Worm (Caenorhabditis elegans) whole organism, L2 larva: ENCODE measurements around the gene str-190.

ENCODE experiments used
- C34F6.9 ChIP-seq: fragments of 150-350 bp; optimal IDR thresholded peaks from 2 replicates; lab custom pipeline; 2014; ENCODE audit warnings: missing biosample characterization, missing genetic modification characterization
- F13H6.1 ChIP-seq: sonication (generic microtip); optimal IDR thresholded peaks from 2 replicates; lab custom pipeline; 2016; ENCODE audit warnings: missing genetic modification characterization, missing compliant biosample characterization
- R02D3.7 ChIP-seq: fragments of 150-350 bp; optimal IDR thresholded peaks from 2 replicates; lab custom pipeline; 2014; ENCODE audit warnings: missing biosample characterization, missing genetic modification characterization
- aly-2 ChIP-seq: fragments of 150-350 bp; optimal IDR thresholded peaks from 2 replicates; lab custom pipeline; 2014; ENCODE audit warnings: missing biosample characterization, missing genetic modification characterization
- ama-1 ChIP-seq: fragments of 150-350 bp; optimal IDR thresholded peaks from 2 replicates; lab custom pipeline; 2018; ENCODE audit warnings: inconsistent platforms
- blmp-1 ChIP-seq: sonication (generic microtip); optimal IDR thresholded peaks from 2 replicates; lab custom pipeline; 2017; ENCODE audit warnings: missing genetic modification characterization, mild to moderate bottlenecking, missing compliant biosample characterization, antibody characterized with exemption, moderate library complexity; ENCODE audit not compliant: insufficient read depth
- ceh-16 ChIP-seq: fragments of 150-350 bp; optimal IDR thresholded peaks from 2 replicates; lab custom pipeline; 2014; ENCODE audit warnings: missing biosample characterization, missing genetic modification characterization
- ceh-82 ChIP-seq: fragments of 150-350 bp; optimal IDR thresholded peaks from 2 replicates; lab custom pipeline; 2014; ENCODE audit warnings: missing biosample characterization, missing genetic modification characterization
- crh-2 ChIP-seq: sonication (generic microtip); optimal IDR thresholded peaks from 2 replicates; lab custom pipeline; 2017; ENCODE audit warnings: missing biosample characterization, missing genetic modification characterization
- dmd-4 ChIP-seq: sonication (generic microtip); optimal IDR thresholded peaks from 2 replicates; lab custom pipeline; 2017; ENCODE audit warnings: missing biosample characterization, missing genetic modification characterization
- elt-1 ChIP-seq: fragments of 150-350 bp; optimal IDR thresholded peaks from 2 replicates; lab custom pipeline; 2014; ENCODE audit warnings: missing biosample characterization, missing genetic modification characterization
- fos-1 ChIP-seq: fragments of 150-350 bp; optimal IDR thresholded peaks from 2 replicates; lab custom pipeline; 2014; ENCODE audit warnings: missing biosample characterization, missing genetic modification characterization
- gmeb-1 ChIP-seq: fragments of 150-350 bp; optimal IDR thresholded peaks from 2 replicates; lab custom pipeline; 2014; ENCODE audit warnings: missing biosample characterization, missing genetic modification characterization
- lin-11 ChIP-seq: fragments of 150-350 bp; sonication (generic microtip); optimal IDR thresholded peaks from 2 replicates; lab custom pipeline; 2014; ENCODE audit warnings: missing biosample characterization, missing genetic modification characterization, inconsistent platforms, mixed read lengths
- lin-13 ChIP-seq: fragments of 150-350 bp; optimal IDR thresholded peaks from 2 replicates; lab custom pipeline; 2014; ENCODE audit warnings: missing biosample characterization, missing genetic modification reagents, missing genetic modification characterization
- lin-39 ChIP-seq: fragments of 150-350 bp; optimal IDR thresholded peaks from 2 replicates; lab custom pipeline; 2014; ENCODE audit warnings: missing biosample characterization, missing genetic modification reagents, missing genetic modification characterization
- lsy-2 ChIP-seq, 2 experiments: fragments of 150-350 bp in 1 of 2; sonication (generic microtip) in 1 of 2; optimal IDR thresholded peaks; 2 replicates each; lab custom pipeline; 2014 to 2017; ENCODE audit warnings: missing biosample characterization in 2 of 2, missing genetic modification characterization in 2 of 2
- mab-5 ChIP-seq: fragments of 150-350 bp; optimal IDR thresholded peaks from 2 replicates; lab custom pipeline; 2014; ENCODE audit warnings: missing biosample characterization, missing genetic modification characterization
- mbf-1 ChIP-seq: sonication (generic microtip); optimal IDR thresholded peaks from 2 replicates; lab custom pipeline; 2017; ENCODE audit warnings: missing biosample characterization, missing genetic modification characterization
- mdl-1 ChIP-seq, 2 experiments: fragments of 150-350 bp in 1 of 2; sonication (generic microtip) in 1 of 2; optimal IDR thresholded peaks; 2 replicates each; lab custom pipeline; 2017; ENCODE audit warnings: missing biosample characterization in 2 of 2, missing genetic modification characterization in 2 of 2
- nhr-10 ChIP-seq: sonication (generic microtip); optimal IDR thresholded peaks from 2 replicates; lab custom pipeline; 2017; ENCODE audit warnings: missing biosample characterization, missing genetic modification characterization
- nhr-129 ChIP-seq: fragments of 150-350 bp; optimal IDR thresholded peaks from 2 replicates; lab custom pipeline; 2014; ENCODE audit warnings: missing biosample characterization, missing genetic modification characterization
- nhr-237 ChIP-seq: fragments of 150-350 bp; optimal IDR thresholded peaks from 2 replicates; lab custom pipeline; 2014; ENCODE audit warnings: missing biosample characterization, missing genetic modification characterization
- nhr-25 ChIP-seq: fragments of 150-350 bp; sonication (generic microtip); optimal IDR thresholded peaks from 3 replicates; lab custom pipeline; 2014; ENCODE audit warnings: missing biosample characterization, missing genetic modification characterization
- nhr-6 ChIP-seq: fragments of 150-350 bp; optimal IDR thresholded peaks from 2 replicates; lab custom pipeline; 2014; ENCODE audit warnings: missing biosample characterization, missing genetic modification characterization
- sem-4 ChIP-seq: fragments of 150-350 bp; optimal IDR thresholded peaks from 2 replicates; lab custom pipeline; 2014; ENCODE audit warnings: missing biosample characterization, missing genetic modification reagents, missing genetic modification characterization
- sma-3 ChIP-seq: sonication (generic microtip); optimal IDR thresholded peaks from 2 replicates; lab custom pipeline; 2016; ENCODE audit warnings: missing genetic modification reagents, missing genetic modification characterization, missing compliant biosample characterization
- sma-9 ChIP-seq, 2 experiments: fragments of 150-350 bp in 1 of 2; sonication (generic microtip) in 1 of 2; optimal IDR thresholded peaks; 2 replicates each; lab custom pipeline; 2014 to 2016; ENCODE audit warnings: missing genetic modification characterization in 2 of 2, mild to moderate bottlenecking in 1 of 2, missing biosample characterization in 1 of 2, missing compliant biosample characterization in 1 of 2, missing genetic modification reagents in 1 of 2, moderate library complexity in 1 of 2
- zag-1 ChIP-seq: fragments of 150-350 bp; optimal IDR thresholded peaks from 2 replicates; lab custom pipeline; 2014; ENCODE audit warnings: missing biosample characterization, missing genetic modification characterization
- ztf-11 ChIP-seq: sonication (generic microtip); optimal IDR thresholded peaks from 2 replicates; lab custom pipeline; 2017; ENCODE audit warnings: missing biosample characterization, missing genetic modification characterization

str-190 gene

ce11 chrV:7476766-7477165 is 1.5 kb downstream of the str-190 start, which contains the start of gene srh-125:
TSS of gene srh-125 (minus strand) at chrV:7476866.
- TF ChIP-seq lin-13 (GFP tag; lab: Kevin White, UChicago) (no peak), mbf-1 (tag; lab: Kevin White, UChicago) (no peak), nhr-6 (no peak), elt-1 (tag; lab: Kevin White, UChicago) (no peak)
- TF ChIP-seq, all 48 proteins: peak for 0

DNA sequence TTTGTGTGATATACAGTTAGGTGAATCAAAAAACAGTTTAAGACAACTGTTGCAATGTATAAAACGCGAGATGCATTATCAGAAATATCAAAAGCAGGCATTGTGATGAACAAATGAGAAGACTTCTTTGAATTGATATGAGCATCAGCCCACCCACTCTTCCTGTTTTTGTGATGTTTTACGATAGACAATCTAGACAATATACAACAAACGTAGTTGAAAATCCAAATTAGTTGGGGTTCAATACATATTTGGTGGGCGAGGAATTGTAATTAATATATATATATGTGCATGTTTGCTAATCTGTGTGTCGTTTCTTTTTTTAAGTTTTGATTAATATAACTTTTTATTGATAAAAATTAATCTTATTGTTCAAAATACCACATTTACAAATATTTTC is 5.5 kb downstream of the str-190 start, which contains the start of gene str-28:
Gene str-28 (minus strand): TSS at position 101 of the 400 bp plus-strand sequence.
- TF ChIP-seq sma-3 (no peak), ztf-11 (tag; lab: Kevin White, UChicago) (no peak), dmd-4 (tag; lab: Kevin White, UChicago) (no peak)

ce11 chrV:7465509-7465908 is 12.8 kb downstream of the str-190 start, which contains the start of gene F25E5.1:
TSS of gene F25E5.1 (plus strand) at chrV:7465884.
- peak; percentile 78 for TF ChIP-seq F13H6.1
- TF ChIP-seq zag-1: peak; percentile 13
- peak; percentile 87 for TF ChIP-seq C34F6.9 (tag; lab: Kevin White, UChicago)
- peak; percentile 56 for TF ChIP-seq gmeb-1
- peak; percentile 75 for TF ChIP-seq crh-2 (tag; lab: Kevin White, UChicago)
- TF ChIP-seq lsy-2 (tag; optimal IDR thresholded peaks at IDR 0.05; lab: Kevin White, UChicago): peak in 1 of 2 experiments; percentile 2
- peak; percentile 56 for TF ChIP-seq mab-5 (tag; lab: Kevin White, UChicago)
- no peak for TF ChIP-seq elt-1 (tag; lab: Kevin White, UChicago)
- TF ChIP-seq fos-1 (tag; lab: Kevin White, UChicago): peak; percentile 55
- TF ChIP-seq lin-13 (GFP tag; lab: Kevin White, UChicago): peak; percentile 53
- TF ChIP-seq mdl-1 (tag; optimal IDR thresholded peaks at IDR 0.05; lab: Kevin White, UChicago): peak in 1 of 2 experiments; percentile 57
- no peak for TF ChIP-seq ama-1 (lab: Kevin White, UChicago)
- TF ChIP-seq lin-11 (tag; lab: Kevin White, UChicago): peak; percentile 36
- TF ChIP-seq ztf-11 (tag; lab: Kevin White, UChicago): no peak

- TF ChIP-seq ceh-16: no peak
- TF ChIP-seq ceh-82 (tag; lab: Kevin White, UChicago): no peak
- TF ChIP-seq C34F6.9 (tag; lab: Kevin White, UChicago): no peak
- TF ChIP-seq ztf-11 (tag; lab: Kevin White, UChicago): no peak
These were observed 13.6 kb downstream of the str-190 start, which contains the start of gene srh-89 for ce11 chrV:7464696-7465095. TSS of gene srh-89 (minus strand) at chrV:7464796.

DNA sequence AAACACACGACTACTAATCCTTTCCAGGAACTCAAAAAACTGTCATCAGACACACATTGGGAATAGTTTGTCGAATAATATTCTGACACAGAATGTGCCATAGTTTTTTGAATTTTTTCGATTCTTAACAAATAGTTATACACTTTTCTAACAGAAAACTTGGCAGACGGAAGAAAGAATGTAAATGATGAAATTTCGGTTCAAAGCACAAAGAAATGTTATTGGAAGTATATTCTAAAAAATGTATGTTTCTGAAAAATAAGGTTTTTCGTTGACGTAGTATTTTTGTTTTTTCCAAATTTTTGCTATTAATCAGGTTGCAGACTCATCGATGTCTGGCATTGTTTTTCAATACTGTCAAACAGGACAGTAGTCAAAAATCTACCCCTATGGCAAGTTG is 17.4 kb downstream of the str-190 start, which contains the start of gene srh-92:
Gene srh-92 (minus strand): TSS at position 101 of the 400 bp plus-strand sequence.
- TF ChIP-seq ztf-11 (tag; lab: Kevin White, UChicago) (no peak), sma-9 (GFP tag; optimal IDR thresholded peaks at IDR 0.05; lab: Kevin White, UChicago) (no peak), sma-9 (tag; optimal IDR thresholded peaks at IDR 0.05; lab: Kevin White, UChicago) (no peak), mbf-1 (tag; lab: Kevin White, UChicago) (no peak), nhr-129 (tag; lab: Kevin White, UChicago) (no peak), lin-39 (tag; lab: Kevin White, UChicago) (no peak), R02D3.7 (tag; lab: Kevin White, UChicago) (no peak), C34F6.9 (tag; lab: Kevin White, UChicago) (no peak), nhr-10 (tag; lab: Kevin White, UChicago) (no peak)

- TF ChIP-seq aly-2 (tag; lab: Kevin White, UChicago): no peak
- TF ChIP-seq lsy-2 (tag; optimal IDR thresholded peaks at IDR 0.05; lab: Kevin White, UChicago): no peak
- TF ChIP-seq F13H6.1: no peak
These were observed 23.3 kb downstream of the str-190 start, which contains the start of gene F25E5.2 for ce11 chrV:7455008-7455407. TSS of gene F25E5.2 (plus strand) at chrV:7455308.

DNA sequence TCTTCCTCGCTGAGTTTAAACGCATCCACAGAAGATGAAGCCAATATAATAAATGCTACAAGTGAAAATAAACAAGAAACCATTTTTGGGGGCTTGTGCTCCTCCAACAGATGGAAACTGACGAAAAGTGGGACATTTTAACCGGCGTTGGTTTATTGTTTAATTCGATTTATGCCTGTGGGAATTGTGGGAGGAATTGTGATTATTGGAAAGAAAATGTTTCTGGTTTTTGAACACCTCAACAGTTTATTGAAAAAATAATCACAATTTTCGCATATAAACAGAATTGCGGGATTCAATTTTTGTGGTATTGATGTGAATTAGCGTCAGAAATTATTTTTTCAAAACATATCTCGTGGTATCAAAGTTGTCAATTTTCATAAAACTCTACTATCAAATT is 24.1 kb downstream of the str-190 start, which contains the start of gene try-8:
Gene try-8 (minus strand): TSS at position 101 of the 400 bp plus-strand sequence.
- no peak for TF ChIP-seq ztf-11 (tag; lab: Kevin White, UChicago)
- no peak for TF ChIP-seq F13H6.1
- no peak for TF ChIP-seq zag-1
- TF ChIP-seq C34F6.9 (tag; lab: Kevin White, UChicago): no peak
- no peak for TF ChIP-seq nhr-237 (tag; lab: Kevin White, UChicago)
- no peak for TF ChIP-seq R02D3.7 (tag; lab: Kevin White, UChicago)
- no peak for TF ChIP-seq sma-9 (GFP tag; optimal IDR thresholded peaks at IDR 0.05; lab: Kevin White, UChicago)
- no peak for TF ChIP-seq sma-9 (tag; optimal IDR thresholded peaks at IDR 0.05; lab: Kevin White, UChicago)
- no peak for TF ChIP-seq nhr-129 (tag; lab: Kevin White, UChicago)
- TF ChIP-seq gmeb-1: no peak
- TF ChIP-seq elt-1 (tag; lab: Kevin White, UChicago): no peak
- TF ChIP-seq sem-4: no peak
- no peak for TF ChIP-seq aly-2 (tag; lab: Kevin White, UChicago)
- no peak for TF ChIP-seq nhr-6
- TF ChIP-seq nhr-25 (tag; lab: Kevin White, UChicago): no peak
- TF ChIP-seq blmp-1 (tag; lab: Kevin White, UChicago): no peak
